Worm (Caenorhabditis elegans) whole organism, L1 larva: ENCODE results near the gene F07E5.5.

Experiments used
- alr-1 ChIP-seq: fragments of 200-800 bp; sonication (Bioruptor generic); optimal IDR thresholded peaks from 2 replicates; lab custom pipeline; 2018; ENCODE audit warnings: borderline replicate concordance, mild to moderate bottlenecking, missing genetic modification characterization, missing compliant biosample characterization
- elt-2 ChIP-seq: sonication (generic microtip); optimal IDR thresholded peaks from 2 replicates; lab custom pipeline; 2016; ENCODE audit warnings: missing genetic modification characterization, mild to moderate bottlenecking, inconsistent platforms, missing compliant biosample characterization, missing genetic modification reagents
- fos-1 ChIP-seq: fragments of 150-350 bp; optimal IDR thresholded peaks from 2 replicates; lab custom pipeline; 2014; ENCODE audit warnings: missing biosample characterization, missing genetic modification characterization
- lin-35 ChIP-seq, 2 experiments: fragments of 150-350 bp; optimal IDR thresholded peaks; 2 replicates each; lab custom pipeline; 2014; ENCODE audit warnings: missing biosample characterization in 2 of 2, missing genetic modification characterization in 2 of 2, missing genetic modification reagents in 2 of 2
- lin-39 ChIP-seq: fragments of 150-350 bp; optimal IDR thresholded peaks from 2 replicates; lab custom pipeline; 2014; ENCODE audit warnings: missing biosample characterization, missing genetic modification reagents, missing genetic modification characterization
- mef-2 ChIP-seq: fragments of 150-350 bp; optimal IDR thresholded peaks from 2 replicates; lab custom pipeline; 2014; ENCODE audit warnings: missing biosample characterization, missing genetic modification characterization
- nhr-28 ChIP-seq: fragments of 150-350 bp; optimal IDR thresholded peaks from 2 replicates; lab custom pipeline; 2014; ENCODE audit warnings: missing biosample characterization, missing genetic modification characterization
- pax-3 ChIP-seq: fragments of 200-800 bp; sonication (Bioruptor generic); optimal IDR thresholded peaks from 2 replicates; lab custom pipeline; 2018; ENCODE audit warnings: mild to moderate bottlenecking, missing genetic modification characterization, moderate library complexity, missing compliant biosample characterization

DNA sequence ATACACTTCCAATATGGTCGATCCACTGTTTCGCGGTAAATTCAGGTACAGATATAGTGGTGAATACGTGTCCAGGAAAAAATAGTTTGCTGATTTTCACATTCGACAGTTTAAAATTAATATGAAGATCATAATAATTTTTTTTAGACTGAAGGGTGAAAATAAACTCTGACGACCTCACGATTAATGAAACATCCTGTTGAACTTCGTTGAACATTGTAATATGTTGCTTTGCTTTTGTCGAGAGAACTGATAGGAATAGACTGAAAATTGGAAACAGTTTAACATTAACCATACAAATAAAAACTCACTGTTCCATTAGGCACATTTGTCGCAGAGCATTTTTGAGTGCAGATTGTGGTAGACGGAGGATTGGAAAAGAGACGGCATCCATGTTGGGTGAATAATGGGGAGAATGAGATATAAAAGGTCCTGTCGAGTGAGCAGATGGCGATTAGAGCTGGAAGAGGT is 34.6 kb upstream of the F07E5.5 start, which contains the start of gene fbxb-37:
- TF ChIP-seq nhr-28 (tag; lab: Kevin White, UChicago) (no peak), lin-39 (tag; lab: Kevin White, UChicago) (no peak), elt-2 (no peak), mef-2 (tag; lab: Kevin White, UChicago) (no peak), lin-35 (GFP tag; optimal IDR thresholded peaks at IDR 0.05; lab: Kevin White, UChicago) (no peak), fos-1 (tag; lab: Kevin White, UChicago) (no peak), pax-3 (tag; lab: Kevin White, UChicago) (no peak), alr-1 (tag; lab: Kevin White, UChicago) (no peak)
